Fruit fly (Drosophila melanogaster) whole organism, prepupa: ENCODE measurements around the gene inaF-A.
A peak's percentile ranks its signal among the peaks of the same experiment; 100 is the strongest.

Experiments used
- Blimp-1 ChIP-seq: fragments of 200-800 bp; sonication (Bioruptor generic); optimal IDR thresholded peaks from 3 replicates; lab custom pipeline; 2017; ENCODE audit warnings: missing biosample characterization, missing genetic modification characterization, mild to moderate bottlenecking, moderate library complexity, missing genetic modification reagents
- CG10631 ChIP-seq: fragments of 200-800 bp; sonication (Bioruptor generic); optimal IDR thresholded peaks from 2 replicates; lab custom pipeline; 2016; ENCODE audit warnings: missing biosample characterization, missing genetic modification characterization
- CG11294 ChIP-seq: fragments of 200-800 bp; sonication (Bioruptor generic); IDR thresholded peaks from 2 replicates; pipeline ENCODE4 v1.3.6; 2022; ENCODE audit warnings: missing biosample characterization, missing genetic modification characterization
- CG11762 ChIP-seq: fragments of 200-800 bp; sonication (Bioruptor generic); optimal IDR thresholded peaks from 3 replicates; lab custom pipeline; 2016; ENCODE audit warnings: missing biosample characterization, missing genetic modification characterization; ENCODE audit not compliant: insufficient read depth
- CG11902 ChIP-seq: fragments of 200-800 bp; sonication (Bioruptor generic); optimal IDR thresholded peaks from 3 replicates; lab custom pipeline; 2016; ENCODE audit warnings: missing biosample characterization, missing genetic modification characterization
- CG15336 ChIP-seq: fragments of 200-800 bp; sonication (Bioruptor generic); IDR thresholded peaks from 2 replicates; pipeline ENCODE4 v1.3.6; 2022; ENCODE audit warnings: missing biosample characterization, missing genetic modification characterization
- CG1621 ChIP-seq: fragments of 200-800 bp; sonication (Bioruptor generic); optimal IDR thresholded peaks from 3 replicates; lab custom pipeline; 2018; ENCODE audit warnings: missing biosample characterization, mild to moderate bottlenecking, missing genetic modification characterization
- CG16779 ChIP-seq: fragments of 200-800 bp; sonication (Bioruptor generic); optimal IDR thresholded peaks from 3 replicates; lab custom pipeline; 2017; ENCODE audit warnings: missing biosample characterization, mild to moderate bottlenecking, missing genetic modification characterization
- CG34406 ChIP-seq: fragments of 200-800 bp; sonication (Bioruptor generic); optimal IDR thresholded peaks from 3 replicates; lab custom pipeline; 2016; ENCODE audit warnings: missing biosample characterization, missing genetic modification characterization
- CG3919 ChIP-seq: fragments of 200-800 bp; sonication (Bioruptor generic); optimal IDR thresholded peaks from 3 replicates; lab custom pipeline; 2016; ENCODE audit warnings: missing biosample characterization, missing genetic modification characterization
- CG4318 ChIP-seq: fragments of 200-800 bp; sonication (Bioruptor generic); optimal IDR thresholded peaks from 3 replicates; lab custom pipeline; 2017; ENCODE audit warnings: missing biosample characterization, mild to moderate bottlenecking, missing genetic modification characterization
- CG6163 ChIP-seq: fragments of 200-800 bp; sonication (Bioruptor generic); IDR thresholded peaks from 3 replicates; pipeline ENCODE4 v1.3.6; 2022; ENCODE audit warnings: missing biosample characterization, missing genetic modification characterization
- CG6276 ChIP-seq: fragments of 200-800 bp; sonication (Bioruptor generic); optimal IDR thresholded peaks from 2 replicates; lab custom pipeline; 2017; ENCODE audit warnings: missing biosample characterization, mild to moderate bottlenecking, missing genetic modification characterization
- CG6808 ChIP-seq: fragments of 200-800 bp; sonication (Bioruptor generic); optimal IDR thresholded peaks from 3 replicates; lab custom pipeline; 2017; ENCODE audit warnings: missing biosample characterization, missing genetic modification characterization, mild to moderate bottlenecking, moderate library complexity, missing genetic modification reagents
- CG6854 ChIP-seq: fragments of 200-800 bp; sonication (Bioruptor generic); optimal IDR thresholded peaks from 2 replicates; lab custom pipeline; 2017; ENCODE audit warnings: missing biosample characterization, mild to moderate bottlenecking, missing genetic modification characterization
- CG7368 ChIP-seq: fragments of 200-800 bp; sonication (Bioruptor generic); optimal IDR thresholded peaks from 3 replicates; lab custom pipeline; 2016; ENCODE audit warnings: missing biosample characterization, missing genetic modification characterization
- Eip78C ChIP-seq: fragments of 200-800 bp; sonication (Bioruptor generic); peaks from one replicate; lab custom pipeline; 2016; ENCODE audit warnings: missing biosample characterization, missing genetic modification characterization
- Eip93F ChIP-seq: fragments of 200-800 bp; sonication (Bioruptor generic); optimal IDR thresholded peaks from 2 replicates; lab custom pipeline; 2016; ENCODE audit warnings: missing biosample characterization, mild to moderate bottlenecking, missing genetic modification characterization
- Ets21C ChIP-seq: fragments of 200-800 bp; sonication (Bioruptor generic); optimal IDR thresholded peaks from 3 replicates; lab custom pipeline; 2016; ENCODE audit warnings: missing biosample characterization, missing genetic modification characterization
- Ets96B ChIP-seq: fragments of 200-800 bp; optimal IDR thresholded peaks from 2 replicates; lab custom pipeline; 2019; ENCODE audit warnings: missing biosample characterization, mild to moderate bottlenecking, missing genetic modification characterization, moderate library complexity
- Gug ChIP-seq: fragments of 200-800 bp; sonication (Bioruptor generic); IDR thresholded peaks from 2 replicates; pipeline ENCODE4 v1.3.6; 2022; ENCODE audit warnings: missing biosample characterization, missing genetic modification characterization
- Hr39 ChIP-seq: fragments of 200-800 bp; sonication (Bioruptor generic); optimal IDR thresholded peaks from 2 replicates; lab custom pipeline; 2016; ENCODE audit warnings: missing biosample characterization, missing genetic modification characterization
- Hr4 ChIP-seq: fragments of 200-800 bp; sonication (Bioruptor generic); optimal IDR thresholded peaks from 3 replicates; lab custom pipeline; 2016; ENCODE audit warnings: missing biosample characterization, missing genetic modification characterization
- Met ChIP-seq: fragments of 200-800 bp; sonication (Bioruptor generic); optimal IDR thresholded peaks from 3 replicates; lab custom pipeline; 2016; ENCODE audit warnings: missing biosample characterization, missing genetic modification characterization
- Sox102F ChIP-seq: fragments of 200-800 bp; sonication (Bioruptor generic); optimal IDR thresholded peaks from 2 replicates; lab custom pipeline; 2016; ENCODE audit warnings: missing biosample characterization, mild to moderate bottlenecking, missing genetic modification characterization
- Sox14 ChIP-seq: fragments of 200-800 bp; sonication (Bioruptor generic); optimal IDR thresholded peaks from 3 replicates; lab custom pipeline; 2016; ENCODE audit warnings: missing biosample characterization, missing genetic modification characterization
- Sox15 ChIP-seq: fragments of 200-800 bp; sonication (Bioruptor generic); optimal IDR thresholded peaks from 3 replicates; lab custom pipeline; 2016; ENCODE audit warnings: missing biosample characterization, missing genetic modification characterization
- achi ChIP-seq: fragments of 200-800 bp; sonication (Bioruptor generic); optimal IDR thresholded peaks from 3 replicates; lab custom pipeline; 2016; ENCODE audit warnings: missing biosample characterization, missing genetic modification characterization
- acj6 ChIP-seq: fragments of 200-800 bp; sonication (Bioruptor generic); optimal IDR thresholded peaks from 3 replicates; lab custom pipeline; 2016; ENCODE audit warnings: missing biosample characterization, missing genetic modification characterization
- cyc ChIP-seq: fragments of 200-800 bp; sonication (Bioruptor generic); optimal IDR thresholded peaks from 3 replicates; lab custom pipeline; 2016; ENCODE audit warnings: missing biosample characterization, missing genetic modification characterization
- dsx ChIP-seq: fragments of 200-800 bp; optimal IDR thresholded peaks from 3 replicates; lab custom pipeline; 2019; ENCODE audit warnings: missing biosample characterization, mild to moderate bottlenecking, missing genetic modification characterization, moderate library complexity; ENCODE audit not compliant: poor library complexity, severe bottlenecking
- eg ChIP-seq: fragments of 200-800 bp; sonication (Bioruptor generic); IDR thresholded peaks from 3 replicates; pipeline ENCODE4 v1.3.6; 2022; ENCODE audit warnings: missing biosample characterization, missing genetic modification characterization
- esn ChIP-seq: fragments of 200-800 bp; sonication (Bioruptor generic); optimal IDR thresholded peaks from 2 replicates; lab custom pipeline; 2016; ENCODE audit warnings: missing biosample characterization, mild to moderate bottlenecking, missing genetic modification characterization, moderate library complexity
- fd59A ChIP-seq: fragments of 200-800 bp; sonication (Bioruptor generic); optimal IDR thresholded peaks from 2 replicates; lab custom pipeline; 2017; ENCODE audit warnings: missing biosample characterization, mild to moderate bottlenecking, missing genetic modification characterization, missing genetic modification reagents
- fd85E ChIP-seq: fragments of 200-800 bp; sonication (Bioruptor generic); optimal IDR thresholded peaks from 3 replicates; lab custom pipeline; 2016; ENCODE audit warnings: missing biosample characterization, missing genetic modification characterization
- fkh ChIP-seq: fragments of 200-800 bp; sonication (Bioruptor generic); optimal IDR thresholded peaks from 3 replicates; lab custom pipeline; 2017; ENCODE audit warnings: missing biosample characterization, mild to moderate bottlenecking, missing genetic modification characterization, moderate library complexity
- net ChIP-seq: fragments of 200-800 bp; sonication (Bioruptor generic); optimal IDR thresholded peaks from 3 replicates; lab custom pipeline; 2016; ENCODE audit warnings: missing biosample characterization, missing genetic modification characterization
- pdm3 ChIP-seq: fragments of 200-800 bp; sonication (Bioruptor generic); optimal IDR thresholded peaks from 3 replicates; lab custom pipeline; 2016; ENCODE audit warnings: missing biosample characterization, missing genetic modification characterization
- salr ChIP-seq, 2 experiments: fragments of 200-800 bp; sonication (Bioruptor generic); optimal IDR thresholded peaks; 3 replicates each; lab custom pipeline; 2016 to 2018; ENCODE audit warnings: missing biosample characterization in 2 of 2, missing genetic modification characterization in 2 of 2, mild to moderate bottlenecking in 1 of 2
- svp ChIP-seq: fragments of 200-800 bp; sonication (Bioruptor generic); peaks from one replicate; lab custom pipeline; 2016; ENCODE audit warnings: missing biosample characterization, missing genetic modification characterization
- topi ChIP-seq: fragments of 200-800 bp; sonication (Bioruptor generic); optimal IDR thresholded peaks from 3 replicates; lab custom pipeline; 2016; ENCODE audit warnings: missing biosample characterization, missing genetic modification characterization
- vri ChIP-seq: fragments of 200-800 bp; sonication (Bioruptor generic); optimal IDR thresholded peaks from 3 replicates; lab custom pipeline; 2016; ENCODE audit warnings: missing biosample characterization, mild to moderate bottlenecking, missing genetic modification characterization

The inaF-A gene

DNA sequence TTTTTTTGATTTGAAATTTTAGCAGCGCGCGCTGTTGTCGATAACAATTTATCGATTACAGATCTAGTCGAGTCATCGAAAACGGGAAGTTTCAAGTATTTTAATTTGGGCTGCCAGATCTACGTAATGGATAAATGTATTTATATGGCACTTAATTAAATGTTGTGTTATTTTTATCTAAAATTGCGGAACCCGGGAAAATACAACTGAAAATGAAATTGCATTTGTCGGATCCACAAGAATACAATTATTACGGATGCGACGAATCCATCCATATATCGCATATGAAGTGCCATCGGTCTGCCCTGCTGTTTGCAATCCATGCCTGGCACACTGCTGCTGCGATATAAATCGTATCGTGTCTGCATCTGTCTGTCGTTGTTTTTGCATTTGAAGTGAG lies 13.6 kb downstream of the inaF-A start, which contains the start of gene Tango10 (continued):
- TF ChIP-seq achi (GFP tag; lab: Kevin White, UChicago) (peak; percentile 43), eg (GFP tag; lab: Robert Waterston, UW) (peak; percentile 47), CG11902 (GFP tag; lab: Kevin White, UChicago) (peak; percentile 47), Blimp-1 (GFP tag; lab: Kevin White, UChicago) (no peak), CG1621 (tag; lab: Kevin White, UChicago) (no peak), Ets21C (peak; percentile 53), Eip93F (GFP tag; lab: Kevin White, UChicago) (no peak), fkh (GFP tag; lab: Kevin White, UChicago) (no peak), Gug (no peak), CG11294 (GFP tag; lab: Robert Waterston, UW) (no peak), CG3919 (GFP tag; lab: Kevin White, UChicago) (peak; percentile 55), CG7368 (GFP tag; lab: Kevin White, UChicago) (peak; percentile 56)

- TF ChIP-seq Sox14 (peak; percentile 56), acj6 (no peak), Eip78C (GFP tag; lab: Kevin White, UChicago) (peak; percentile 12), vri (peak; percentile 71)
- TF ChIP-seq, all 60 proteins: peak for 3
Observed at dm6 chrX:11717892-11718291, 15.8 kb downstream of the inaF-A start.

DNA sequence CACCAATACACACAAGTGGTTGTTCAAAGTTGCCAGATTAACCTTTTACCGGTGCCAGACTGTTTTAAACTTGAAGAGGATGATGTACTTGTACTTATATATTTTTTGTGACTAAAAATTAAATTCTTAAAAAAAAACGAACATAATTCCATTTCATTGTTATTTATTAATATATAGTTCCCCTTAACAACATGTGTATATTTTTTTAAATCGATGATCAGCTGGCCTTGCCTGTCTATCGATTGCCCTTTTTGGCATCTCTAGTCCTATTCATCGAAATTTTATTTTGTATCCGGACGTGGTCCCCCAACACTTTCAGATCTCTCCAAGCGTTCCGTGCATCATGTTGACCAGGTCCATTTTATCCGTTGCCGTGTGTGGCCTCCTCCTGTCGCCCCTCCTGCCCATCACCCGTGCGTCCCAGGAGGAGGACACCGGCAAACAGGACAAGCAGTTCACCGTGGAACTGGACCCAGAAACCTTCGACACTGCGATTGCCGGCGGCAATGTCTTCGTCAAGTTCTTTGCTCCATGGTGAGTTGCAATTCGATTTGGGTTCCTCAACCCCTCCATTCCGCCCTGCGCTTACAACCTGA lies 16.9 kb downstream of the inaF-A start, which contains the start of gene prtp:
TSS of gene prtp (plus strand) at position 26 of the 596 bp plus-strand sequence.
- no peak for TF ChIP-seq CG11762 (GFP tag; lab: Kevin White, UChicago)
- TF ChIP-seq cyc (GFP tag; lab: Kevin White, UChicago), result no peak
- no peak for TF ChIP-seq CG6808 (GFP tag; lab: Kevin White, UChicago)
- no peak for TF ChIP-seq CG6276
- TF ChIP-seq CG4318 (GFP tag; lab: Kevin White, UChicago), result no peak
- TF ChIP-seq Eip93F (GFP tag; lab: Kevin White, UChicago), result peak; percentile 80
- TF ChIP-seq Hr39 (GFP tag; lab: Kevin White, UChicago), result no peak
- no peak for TF ChIP-seq Sox14
- no peak for TF ChIP-seq CG16779 (tag; lab: Kevin White, UChicago)
- no peak for TF ChIP-seq CG6854 (GFP tag; lab: Kevin White, UChicago)
- TF ChIP-seq esn (GFP tag; lab: Kevin White, UChicago), result no peak
- peak; percentile 57 for TF ChIP-seq Eip78C (GFP tag; lab: Kevin White, UChicago)
- TF ChIP-seq fd59A (GFP tag; lab: Kevin White, UChicago), result no peak
- no peak for TF ChIP-seq Gug
- TF ChIP-seq CG1621 (tag; lab: Kevin White, UChicago), result peak; percentile 90
- TF ChIP-seq pdm3, result no peak
- TF ChIP-seq Hr4 (GFP tag; lab: Kevin White, UChicago), result no peak

DNA sequence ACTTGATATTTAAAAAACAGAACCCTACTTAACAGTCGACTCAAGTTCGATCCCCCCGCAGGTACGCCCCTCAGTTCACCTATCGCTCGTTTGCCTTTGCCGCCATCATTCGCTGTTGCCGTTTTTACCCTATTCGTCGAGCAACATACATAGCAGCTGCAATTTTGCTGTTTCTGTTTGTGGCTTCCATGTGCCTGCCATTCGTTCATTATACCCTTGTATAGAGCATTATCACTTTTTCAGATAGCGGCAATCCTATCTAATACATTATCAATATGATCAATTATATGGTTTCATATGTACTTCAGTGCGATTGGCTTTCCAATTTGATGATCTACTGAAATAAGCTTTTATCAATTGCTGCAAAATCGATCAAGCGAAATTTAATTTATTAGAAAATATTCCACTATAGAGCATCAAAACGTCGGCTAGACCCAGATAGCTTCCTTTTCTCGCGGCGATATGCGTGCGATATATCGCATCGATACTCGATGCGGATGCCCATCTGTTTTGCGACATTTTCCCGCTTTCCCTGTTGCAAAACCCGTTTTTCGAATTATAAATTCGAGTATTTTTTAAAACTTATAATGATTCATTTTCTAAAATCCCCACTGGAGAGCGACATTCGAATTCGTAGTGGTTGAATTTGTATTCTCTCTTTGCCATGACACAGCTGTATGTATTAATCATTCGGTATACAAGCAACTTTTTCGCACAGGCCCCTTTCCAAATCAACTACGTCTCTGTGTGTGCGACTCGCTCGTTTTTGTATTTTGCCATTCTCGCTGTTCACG lies 17.6 kb downstream of the inaF-A start:
- TF ChIP-seq esn (GFP tag; lab: Kevin White, UChicago), result peak; percentile 93
- TF ChIP-seq topi, result peak; percentile 93
- peak; percentile 67 for TF ChIP-seq CG11294 (GFP tag; lab: Robert Waterston, UW)
- peak; percentile 84 for TF ChIP-seq Sox15 (GFP tag; lab: Kevin White, UChicago)
- TF ChIP-seq dsx (GFP tag; lab: Kevin White, UChicago), result peak; percentile 88
- TF ChIP-seq CG7368 (GFP tag; lab: Kevin White, UChicago), result peak; percentile 73
- peak; percentile 82 for TF ChIP-seq CG11762 (GFP tag; lab: Kevin White, UChicago)
- peak; percentile 74 for TF ChIP-seq salr (GFP tag; optimal IDR thresholded peaks at IDR 0.05; lab: Kevin White, UChicago)
- TF ChIP-seq Ets96B (tag; lab: Kevin White, UChicago), result peak; percentile 93
- peak; percentile 83 for TF ChIP-seq CG4318 (GFP tag; lab: Kevin White, UChicago)
- peak; percentile 95 for TF ChIP-seq svp (GFP tag; lab: Kevin White, UChicago)
- TF ChIP-seq Sox102F (GFP tag; lab: Kevin White, UChicago), result peak; percentile 92
- TF ChIP-seq Met, result peak; percentile 91
- peak; percentile 92 for TF ChIP-seq CG34406 (GFP tag; lab: Kevin White, UChicago)
- peak; percentile 81 for TF ChIP-seq CG16779 (tag; lab: Kevin White, UChicago)
- TF ChIP-seq Gug, result peak; percentile 81
- TF ChIP-seq CG6163 (GFP tag; lab: Robert Waterston, UW), result peak; percentile 93
- peak; percentile 69 for TF ChIP-seq fd85E (GFP tag; lab: Kevin White, UChicago)
- peak; percentile 92 for TF ChIP-seq net
- TF ChIP-seq CG15336 (GFP tag; lab: Robert Waterston, UW), result peak; percentile 91
- peak; percentile 93 for TF ChIP-seq Sox14
- peak; percentile 86 for TF ChIP-seq Ets21C
- TF ChIP-seq CG10631 (GFP tag; lab: Kevin White, UChicago), result peak; percentile 87
- TF ChIP-seq CG6808 (GFP tag; lab: Kevin White, UChicago), result peak; percentile 91
- peak; percentile 90 for TF ChIP-seq Hr39 (GFP tag; lab: Kevin White, UChicago)
